Worm (Caenorhabditis elegans): ENCODE data around the gene slcr-46.3.

Gene slcr-46.3

DNA sequence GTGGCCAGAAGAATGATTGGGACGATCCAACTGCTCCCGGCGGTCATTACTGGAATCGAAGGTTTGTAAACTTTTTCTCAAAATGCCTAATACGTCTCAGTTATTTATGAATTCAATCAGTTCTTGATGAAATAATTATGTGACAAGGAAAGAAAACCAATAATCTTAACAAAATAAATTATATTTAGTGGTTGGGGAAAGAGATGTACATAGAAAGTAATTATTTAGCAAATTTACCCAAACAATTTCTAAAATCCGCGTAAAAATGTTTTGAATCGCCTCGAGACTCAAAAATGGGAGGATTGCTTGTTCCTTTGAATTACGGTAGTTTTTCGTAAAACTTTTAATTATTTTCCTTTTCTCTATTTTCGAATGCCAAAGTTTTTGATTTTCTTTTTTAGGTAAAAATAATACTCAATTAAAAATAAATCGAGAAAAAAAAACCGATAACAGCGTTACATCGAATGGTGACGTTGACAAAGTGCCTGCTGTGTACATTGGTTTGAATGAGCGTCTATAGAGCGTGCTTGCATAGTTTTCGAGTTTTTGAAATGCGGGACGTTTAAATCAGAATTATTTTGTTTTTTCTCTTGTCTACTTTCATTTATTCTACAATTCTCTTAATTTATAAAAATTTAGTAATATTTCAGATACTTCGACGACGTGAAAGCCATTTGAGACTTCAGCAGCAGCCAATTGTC is 5.7 kb upstream of the slcr-46.3 start, which contains the start of the genes aagr-3 and drap-1 (continued):
- TF ChIP-seq ets-5 (GFP tag; IDR thresholded peaks at IDR 0.05) (no peak), aly-2 (tag; optimal IDR thresholded peaks at IDR 0.05) (no peak), mdl-1 (tag; optimal IDR thresholded peaks at IDR 0.05) (peak in 1 of 2 experiments; percentile 42), blmp-1 (tag; optimal IDR thresholded peaks at IDR 0.05) (peak; percentile 67), grh-1 (GFP tag; IDR thresholded peaks at IDR 0.05) (no peak), pqm-1 (tag; optimal IDR thresholded peaks at IDR 0.05) (no peak), nhr-71 (tag; optimal IDR thresholded peaks at IDR 0.05) (peak; percentile 63), tbx-2 (tag; optimal IDR thresholded peaks at IDR 0.05) (no peak), ceh-82 (tag; optimal IDR thresholded peaks at IDR 0.05) (peak in 1 of 3 experiments; percentile 31), fkh-4 (tag; optimal IDR thresholded peaks at IDR 0.05; ENCODE audit: borderline replicate concordance) (no peak), lin-13 (GFP tag; optimal IDR thresholded peaks at IDR 0.05) (peak; percentile 39), fkh-8 (tag; optimal IDR thresholded peaks at IDR 0.05) (no peak), irx-1 (tag; optimal IDR thresholded peaks at IDR 0.05) (no peak), lin-35 (GFP tag; optimal IDR thresholded peaks at IDR 0.05) (peak; percentile 79 to 89), dpl-1 (GFP tag; optimal IDR thresholded peaks at IDR 0.05) (peak; percentile 52 to 84 (median 75)), ceh-90 (tag; optimal IDR thresholded peaks at IDR 0.05) (no peak), snu-23 (GFP tag; optimal IDR thresholded peaks at IDR 0.05) (peak; percentile 51), jun-1 (tag; optimal IDR thresholded peaks at IDR 0.05) (peak; percentile 3), nhr-20 (tag; optimal IDR thresholded peaks at IDR 0.05) (peak; percentile 48), mep-1 (tag; optimal IDR thresholded peaks at IDR 0.05) (peak; percentile 54), nhr-77 (tag; optimal IDR thresholded peaks at IDR 0.05) (peak; percentile 19), nhr-85 (tag) (peak; percentile 52), lsy-2 (tag; optimal IDR thresholded peaks at IDR 0.05) (peak; percentile 51 to 88), ama-1 (optimal IDR thresholded peaks at IDR 0.05) (peak; percentile 37)

DNA sequence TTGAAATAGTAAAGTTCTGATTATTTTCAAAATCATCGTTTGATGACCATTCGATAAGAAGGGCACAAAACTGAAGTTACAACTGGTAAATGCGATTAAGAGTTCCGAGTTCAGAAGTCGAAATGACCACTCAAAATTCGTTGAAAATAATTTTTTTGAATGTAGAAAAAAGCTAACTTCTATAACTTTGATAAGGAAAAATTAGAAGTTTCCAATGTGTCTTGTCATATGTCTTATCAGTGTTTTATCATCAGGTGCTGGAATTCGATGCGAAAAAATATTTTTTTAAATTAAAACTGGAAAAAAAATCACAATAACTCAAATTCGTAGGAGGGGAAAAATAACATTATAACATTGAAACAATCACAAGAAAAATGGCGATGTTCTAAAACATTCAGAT is 1.8 kb upstream of the slcr-46.3 start:
- peak in 1 of 2 experiments; percentile 8 for TF ChIP-seq lin-35 (GFP tag; optimal IDR thresholded peaks at IDR 0.05)
- no peak for TF ChIP-seq ceh-88 (GFP tag; IDR thresholded peaks at IDR 0.05)
- TF ChIP-seq unc-62 (GFP tag; optimal IDR thresholded peaks at IDR 0.05), result no peak
- no peak for TF ChIP-seq ztf-4 (tag; optimal IDR thresholded peaks at IDR 0.05)
- peak; percentile 21 for TF ChIP-seq elt-2 (tag; optimal IDR thresholded peaks at IDR 0.05)

ce11 chrV:9716397-9716796 is 7.5 kb downstream of the slcr-46.3 start, which contains the start of gene str-188:
TSS of gene str-188 (plus strand) at chrV:9716697.
- TF ChIP-seq fkh-4 (tag; optimal IDR thresholded peaks at IDR 0.05; ENCODE audit: borderline replicate concordance), result no peak
- TF ChIP-seq sptf-1 (tag; optimal IDR thresholded peaks at IDR 0.05), result no peak
- TF ChIP-seq alr-1 (tag; optimal IDR thresholded peaks at IDR 0.05; ENCODE audit: borderline replicate concordance), result no peak
- TF ChIP-seq mef-2 (tag; optimal IDR thresholded peaks at IDR 0.05), result no peak
- TF ChIP-seq unc-86 (tag; optimal IDR thresholded peaks at IDR 0.05), result no peak
- no peak for TF ChIP-seq ces-1 (GFP tag; optimal IDR thresholded peaks at IDR 0.05)
- no peak for TF ChIP-seq pax-3 (tag; optimal IDR thresholded peaks at IDR 0.05)
- no peak for TF ChIP-seq swsn-7 (tag; optimal IDR thresholded peaks at IDR 0.05)
- no peak for TF ChIP-seq fkh-8 (tag; optimal IDR thresholded peaks at IDR 0.05)
- no peak for TF ChIP-seq ceh-82 (tag; optimal IDR thresholded peaks at IDR 0.05)
- no peak for TF ChIP-seq ets-5 (GFP tag; IDR thresholded peaks at IDR 0.05)
- TF ChIP-seq nhr-237 (tag; optimal IDR thresholded peaks at IDR 0.05), result no peak
- no peak for TF ChIP-seq nhr-19 (GFP tag; conservative IDR thresholded peaks at IDR 0.05)
- no peak for TF ChIP-seq nhr-90 (tag; optimal IDR thresholded peaks at IDR 0.05; ENCODE audit: poor library complexity)
